Fruit fly (Drosophila melanogaster) whole organism, prepupa: Measurements from ENCODE around the gene Pura.

Experiments
- Blimp-1 ChIP-seq: fragments of 200-800 bp; sonication (Bioruptor generic); optimal IDR thresholded peaks from 3 replicates; lab custom pipeline; 2017; ENCODE audit warnings: missing biosample characterization, missing genetic modification characterization, mild to moderate bottlenecking, moderate library complexity, missing genetic modification reagents
- CG10631 ChIP-seq: fragments of 200-800 bp; sonication (Bioruptor generic); optimal IDR thresholded peaks from 2 replicates; lab custom pipeline; 2016; ENCODE audit warnings: missing biosample characterization, missing genetic modification characterization
- CG10669 ChIP-seq: fragments of 200-800 bp; sonication (Bioruptor generic); optimal IDR thresholded peaks from 3 replicates; lab custom pipeline; 2018; ENCODE audit warnings: missing biosample characterization, mild to moderate bottlenecking, missing genetic modification characterization, moderate library complexity
- CG11294 ChIP-seq: fragments of 200-800 bp; sonication (Bioruptor generic); IDR thresholded peaks from 2 replicates; pipeline ENCODE4 v1.3.6; 2022; ENCODE audit warnings: missing biosample characterization, missing genetic modification characterization
- CG11762 ChIP-seq: fragments of 200-800 bp; sonication (Bioruptor generic); optimal IDR thresholded peaks from 3 replicates; lab custom pipeline; 2016; ENCODE audit warnings: missing biosample characterization, missing genetic modification characterization; ENCODE audit not compliant: insufficient read depth
- CG11902 ChIP-seq: fragments of 200-800 bp; sonication (Bioruptor generic); optimal IDR thresholded peaks from 3 replicates; lab custom pipeline; 2016; ENCODE audit warnings: missing biosample characterization, missing genetic modification characterization
- CG15336 ChIP-seq: fragments of 200-800 bp; sonication (Bioruptor generic); IDR thresholded peaks from 2 replicates; pipeline ENCODE4 v1.3.6; 2022; ENCODE audit warnings: missing biosample characterization, missing genetic modification characterization
- CG1621 ChIP-seq: fragments of 200-800 bp; sonication (Bioruptor generic); optimal IDR thresholded peaks from 3 replicates; lab custom pipeline; 2018; ENCODE audit warnings: missing biosample characterization, mild to moderate bottlenecking, missing genetic modification characterization
- CG3032 ChIP-seq: fragments of 200-800 bp; optimal IDR thresholded peaks from 2 replicates; lab custom pipeline; 2019; ENCODE audit warnings: missing biosample characterization, mild to moderate bottlenecking, missing genetic modification characterization, moderate library complexity
- CG32006 ChIP-seq: fragments of 200-800 bp; sonication (Bioruptor generic); optimal IDR thresholded peaks from 3 replicates; lab custom pipeline; 2017; ENCODE audit warnings: missing biosample characterization, mild to moderate bottlenecking, missing genetic modification characterization
- CG34406 ChIP-seq: fragments of 200-800 bp; sonication (Bioruptor generic); optimal IDR thresholded peaks from 3 replicates; lab custom pipeline; 2016; ENCODE audit warnings: missing biosample characterization, missing genetic modification characterization
- CG4318 ChIP-seq: fragments of 200-800 bp; sonication (Bioruptor generic); optimal IDR thresholded peaks from 3 replicates; lab custom pipeline; 2017; ENCODE audit warnings: missing biosample characterization, mild to moderate bottlenecking, missing genetic modification characterization
- CG6163 ChIP-seq: fragments of 200-800 bp; sonication (Bioruptor generic); IDR thresholded peaks from 3 replicates; pipeline ENCODE4 v1.3.6; 2022; ENCODE audit warnings: missing biosample characterization, missing genetic modification characterization
- CG6792 ChIP-seq: fragments of 200-800 bp; sonication (Bioruptor generic); optimal IDR thresholded peaks from 3 replicates; lab custom pipeline; 2016; ENCODE audit warnings: missing biosample characterization, missing genetic modification characterization
- CG6808 ChIP-seq: fragments of 200-800 bp; sonication (Bioruptor generic); optimal IDR thresholded peaks from 3 replicates; lab custom pipeline; 2017; ENCODE audit warnings: missing biosample characterization, missing genetic modification characterization, mild to moderate bottlenecking, moderate library complexity, missing genetic modification reagents
- CG6854 ChIP-seq: fragments of 200-800 bp; sonication (Bioruptor generic); optimal IDR thresholded peaks from 2 replicates; lab custom pipeline; 2017; ENCODE audit warnings: missing biosample characterization, mild to moderate bottlenecking, missing genetic modification characterization
- CG7368 ChIP-seq: fragments of 200-800 bp; sonication (Bioruptor generic); optimal IDR thresholded peaks from 3 replicates; lab custom pipeline; 2016; ENCODE audit warnings: missing biosample characterization, missing genetic modification characterization
- CG8319 ChIP-seq: fragments of 200-800 bp; sonication (Bioruptor generic); optimal IDR thresholded peaks from 3 replicates; lab custom pipeline; 2016; ENCODE audit warnings: missing biosample characterization, missing genetic modification characterization
- CG8632 ChIP-seq: fragments of 200-800 bp; sonication (Bioruptor generic); optimal IDR thresholded peaks from 3 replicates; lab custom pipeline; 2016; ENCODE audit warnings: missing biosample characterization, missing genetic modification characterization
- Eip75B ChIP-seq: fragments of 200-800 bp; sonication (Bioruptor generic); optimal IDR thresholded peaks from 3 replicates; lab custom pipeline; 2016; ENCODE audit warnings: missing biosample characterization, missing genetic modification characterization
- Eip78C ChIP-seq: fragments of 200-800 bp; sonication (Bioruptor generic); peaks from one replicate; lab custom pipeline; 2016; ENCODE audit warnings: missing biosample characterization, missing genetic modification characterization
- Eip93F ChIP-seq: fragments of 200-800 bp; sonication (Bioruptor generic); optimal IDR thresholded peaks from 2 replicates; lab custom pipeline; 2016; ENCODE audit warnings: missing biosample characterization, mild to moderate bottlenecking, missing genetic modification characterization
- Ets21C ChIP-seq: fragments of 200-800 bp; sonication (Bioruptor generic); optimal IDR thresholded peaks from 3 replicates; lab custom pipeline; 2016; ENCODE audit warnings: missing biosample characterization, missing genetic modification characterization
- Gug ChIP-seq: fragments of 200-800 bp; sonication (Bioruptor generic); IDR thresholded peaks from 2 replicates; pipeline ENCODE4 v1.3.6; 2022; ENCODE audit warnings: missing biosample characterization, missing genetic modification characterization
- Hr38 ChIP-seq: sonication (Bioruptor generic); optimal IDR thresholded peaks from 2 replicates; lab custom pipeline; 2016; ENCODE audit warnings: missing biosample characterization, missing genetic modification characterization
- Hr39 ChIP-seq: fragments of 200-800 bp; sonication (Bioruptor generic); optimal IDR thresholded peaks from 2 replicates; lab custom pipeline; 2016; ENCODE audit warnings: missing biosample characterization, missing genetic modification characterization
- Hr4 ChIP-seq: fragments of 200-800 bp; sonication (Bioruptor generic); optimal IDR thresholded peaks from 3 replicates; lab custom pipeline; 2016; ENCODE audit warnings: missing biosample characterization, missing genetic modification characterization
- Lpt ChIP-seq: fragments of 200-800 bp; sonication (Bioruptor generic); optimal IDR thresholded peaks from 3 replicates; lab custom pipeline; 2016; ENCODE audit warnings: missing biosample characterization, missing genetic modification characterization
- Met ChIP-seq: fragments of 200-800 bp; sonication (Bioruptor generic); optimal IDR thresholded peaks from 3 replicates; lab custom pipeline; 2016; ENCODE audit warnings: missing biosample characterization, missing genetic modification characterization
- OdsH ChIP-seq: fragments of 200-800 bp; sonication (Bioruptor generic); optimal IDR thresholded peaks from 3 replicates; lab custom pipeline; 2016; ENCODE audit warnings: missing biosample characterization, missing genetic modification characterization
- Smox ChIP-seq: fragments of 200-800 bp; sonication (Bioruptor generic); optimal IDR thresholded peaks from 3 replicates; lab custom pipeline; 2016; ENCODE audit warnings: missing biosample characterization, missing genetic modification characterization
- Sox14 ChIP-seq: fragments of 200-800 bp; sonication (Bioruptor generic); optimal IDR thresholded peaks from 3 replicates; lab custom pipeline; 2016; ENCODE audit warnings: missing biosample characterization, missing genetic modification characterization
- Sox15 ChIP-seq: fragments of 200-800 bp; sonication (Bioruptor generic); optimal IDR thresholded peaks from 3 replicates; lab custom pipeline; 2016; ENCODE audit warnings: missing biosample characterization, missing genetic modification characterization
- achi ChIP-seq: fragments of 200-800 bp; sonication (Bioruptor generic); optimal IDR thresholded peaks from 3 replicates; lab custom pipeline; 2016; ENCODE audit warnings: missing biosample characterization, missing genetic modification characterization
- cyc ChIP-seq: fragments of 200-800 bp; sonication (Bioruptor generic); optimal IDR thresholded peaks from 3 replicates; lab custom pipeline; 2016; ENCODE audit warnings: missing biosample characterization, missing genetic modification characterization
- dac ChIP-seq: fragments of 200-800 bp; sonication (Bioruptor generic); optimal IDR thresholded peaks from 2 replicates; lab custom pipeline; 2017; ENCODE audit warnings: missing biosample characterization, mild to moderate bottlenecking, missing genetic modification characterization
- dsx ChIP-seq: fragments of 200-800 bp; optimal IDR thresholded peaks from 3 replicates; lab custom pipeline; 2019; ENCODE audit warnings: missing biosample characterization, mild to moderate bottlenecking, missing genetic modification characterization, moderate library complexity; ENCODE audit not compliant: poor library complexity, severe bottlenecking
- eg ChIP-seq: fragments of 200-800 bp; sonication (Bioruptor generic); IDR thresholded peaks from 3 replicates; pipeline ENCODE4 v1.3.6; 2022; ENCODE audit warnings: missing biosample characterization, missing genetic modification characterization
- fd59A ChIP-seq: fragments of 200-800 bp; sonication (Bioruptor generic); optimal IDR thresholded peaks from 2 replicates; lab custom pipeline; 2017; ENCODE audit warnings: missing biosample characterization, mild to moderate bottlenecking, missing genetic modification characterization, missing genetic modification reagents
- fkh ChIP-seq: fragments of 200-800 bp; sonication (Bioruptor generic); optimal IDR thresholded peaks from 3 replicates; lab custom pipeline; 2017; ENCODE audit warnings: missing biosample characterization, mild to moderate bottlenecking, missing genetic modification characterization, moderate library complexity
- lz ChIP-seq: fragments of 200-800 bp; sonication (Bioruptor generic); optimal IDR thresholded peaks from 3 replicates; lab custom pipeline; 2016; ENCODE audit warnings: missing biosample characterization, missing genetic modification characterization
- net ChIP-seq: fragments of 200-800 bp; sonication (Bioruptor generic); optimal IDR thresholded peaks from 3 replicates; lab custom pipeline; 2016; ENCODE audit warnings: missing biosample characterization, missing genetic modification characterization
- pdm3 ChIP-seq: fragments of 200-800 bp; sonication (Bioruptor generic); optimal IDR thresholded peaks from 3 replicates; lab custom pipeline; 2016; ENCODE audit warnings: missing biosample characterization, missing genetic modification characterization
- spab ChIP-seq: fragments of 200-800 bp; sonication (Bioruptor generic); optimal IDR thresholded peaks from 2 replicates; lab custom pipeline; 2017; ENCODE audit warnings: missing biosample characterization, mild to moderate bottlenecking, missing genetic modification characterization, missing genetic modification reagents
- ss ChIP-seq, 2 experiments: fragments of 200-800 bp; sonication (Bioruptor generic); optimal IDR thresholded peaks; 2 replicates in 1 of 2; 3 replicates in 1 of 2; lab custom pipeline; 2017 to 2018; ENCODE audit warnings: mild to moderate bottlenecking in 2 of 2, missing biosample characterization in 2 of 2, missing genetic modification characterization in 2 of 2, moderate library complexity in 1 of 2
- topi ChIP-seq: fragments of 200-800 bp; sonication (Bioruptor generic); optimal IDR thresholded peaks from 3 replicates; lab custom pipeline; 2016; ENCODE audit warnings: missing biosample characterization, missing genetic modification characterization

Gene Pura

dm6 chr3L:7624561-7624960, 31.7 kb downstream of the Pura start:
- TF ChIP-seq fkh (GFP tag; lab: Kevin White, UChicago), result no peak
- peak; percentile 12 for TF ChIP-seq Eip78C (GFP tag; lab: Kevin White, UChicago)

- peak; percentile 30 for TF ChIP-seq Eip78C (GFP tag; lab: Kevin White, UChicago)
- TF ChIP-seq Eip75B (GFP tag; lab: Kevin White, UChicago), result no peak
- TF ChIP-seq ss (GFP tag; optimal IDR thresholded peaks at IDR 0.05; lab: Kevin White, UChicago), result peak in 1 of 2 experiments; percentile 82
- no peak for TF ChIP-seq CG15336
- TF ChIP-seq dsx, result peak; percentile 51
- no peak for TF ChIP-seq pdm3 (GFP tag; lab: Kevin White, UChicago)
- no peak for TF ChIP-seq Lpt
- TF ChIP-seq net (GFP tag; lab: Kevin White, UChicago), result no peak
Observed at dm6 chr3L:7630047-7630446, 37.2 kb downstream of the Pura start.

dm6 chr3L:7632540-7633263, 39.8 kb downstream of the Pura start:
- TF ChIP-seq CG4318 (GFP tag; lab: Kevin White, UChicago) (peak; percentile 28), Sox15 (GFP tag; lab: Kevin White, UChicago) (no peak), Met (GFP tag; lab: Kevin White, UChicago) (no peak), Ets21C (no peak), CG11902 (GFP tag; lab: Kevin White, UChicago) (no peak), CG32006 (GFP tag; lab: Kevin White, UChicago) (peak; percentile 83), topi (GFP tag; lab: Kevin White, UChicago) (no peak), OdsH (peak; percentile 60), CG10631 (peak; percentile 61), Eip93F (GFP tag; lab: Kevin White, UChicago) (no peak), CG8632 (no peak), fd59A (GFP tag; lab: Kevin White, UChicago) (peak; percentile 39), ss (GFP tag; optimal IDR thresholded peaks at IDR 0.05; lab: Kevin White, UChicago) (peak; percentile 39 to 42), achi (GFP tag; lab: Kevin White, UChicago) (peak; percentile 46), CG8319 (GFP tag; lab: Kevin White, UChicago) (no peak), CG10669 (peak; percentile 60), Smox (GFP tag; lab: Kevin White, UChicago) (no peak), CG11294 (0 out of 2 replicates have a peak, but pooled peaks have one; percentile 16), Sox14 (GFP tag; lab: Kevin White, UChicago) (peak; percentile 56), Eip75B (GFP tag; lab: Kevin White, UChicago) (peak; percentile 38), fkh (GFP tag; lab: Kevin White, UChicago) (no peak), CG6792 (no peak), Blimp-1 (no peak), CG34406 (GFP tag; lab: Kevin White, UChicago) (no peak), CG7368 (no peak), Gug (GFP tag; lab: Robert Waterston, UW) (peak; percentile 51), dac (no peak), cyc (GFP tag; lab: Kevin White, UChicago) (no peak), CG6854 (no peak), net (GFP tag; lab: Kevin White, UChicago) (peak; percentile 58), CG1621 (tag; lab: Kevin White, UChicago) (peak; percentile 34), CG6163 (peak; percentile 71; the same call in 2 of the 3 replicates), Hr39 (no peak), Hr38 (GFP tag; lab: Kevin White, UChicago) (no peak), Hr4 (GFP tag; lab: Kevin White, UChicago) (peak; percentile 78), CG3032 (tag; lab: Kevin White, UChicago) (peak; percentile 59), CG11762 (GFP tag; lab: Kevin White, UChicago) (peak; percentile 12), pdm3 (GFP tag; lab: Kevin White, UChicago) (peak; percentile 47), lz (GFP tag; lab: Kevin White, UChicago) (no peak), spab (GFP tag; lab: Kevin White, UChicago) (peak; percentile 40), eg (GFP tag; lab: Robert Waterston, UW) (peak; percentile 70), Lpt (peak; percentile 42), CG6808 (GFP tag; lab: Kevin White, UChicago) (peak; percentile 55)
